Fruit fly (Drosophila melanogaster) Kc167 (cell line): ENCODE results near the gene CG7215.

Experiments used
- Myc ChIP-seq: fragments of >200 bp; optimal IDR thresholded peaks from 2 replicates; lab custom pipeline; 2017; ENCODE audit warnings: missing external identifiers
- Sin3A ChIP-seq: fragments of >200 bp; optimal IDR thresholded peaks from 2 replicates; lab custom pipeline; 2018; ENCODE audit warnings: missing external identifiers
- h ChIP-seq: fragments of >200 bp; optimal IDR thresholded peaks from 3 replicates; lab custom pipeline; 2018; ENCODE audit warnings: missing external identifiers
- insv ChIP-seq: fragments of >200 bp; optimal IDR thresholded peaks from 3 replicates; lab custom pipeline; 2018; ENCODE audit warnings: missing external identifiers
- psq ChIP-seq: fragments of >200 bp; optimal IDR thresholded peaks from 2 replicates; lab custom pipeline; 2017; ENCODE audit warnings: missing external identifiers
- ttk ChIP-seq: sonication (Bioruptor generic); optimal IDR thresholded peaks from 2 replicates; lab custom pipeline; 2017; ENCODE audit warnings: missing external identifiers

Gene CG7215

dm6 chr3R:18167173-18167415 is at the start of gene CG7215, which contains the start of gene Prx5:
CG7215 (minus strand) TSS chr3R:18167273.
Prx5 (minus strand) TSS chr3R:18167273.
- TF ChIP-seq Sin3A (lab: Kevin White, UChicago): no peak
- no peak for TF ChIP-seq Myc (lab: Kevin White, UChicago)
- TF ChIP-seq ttk (lab: Kevin White, UChicago): no peak
- no peak for TF ChIP-seq insv (lab: Kevin White, UChicago)
- TF ChIP-seq h (lab: Kevin White, UChicago): no peak
- no peak for TF ChIP-seq psq (lab: Kevin White, UChicago)

- no peak for TF ChIP-seq psq (lab: Kevin White, UChicago)
- TF ChIP-seq Myc (lab: Kevin White, UChicago): no peak
- TF ChIP-seq insv (lab: Kevin White, UChicago): no peak
- no peak for TF ChIP-seq h (lab: Kevin White, UChicago)
- no peak for TF ChIP-seq ttk (lab: Kevin White, UChicago)
- TF ChIP-seq Sin3A (lab: Kevin White, UChicago): no peak
These were observed 48.8 kb upstream of the CG7215 start, which contains the start of gene CG14314 for dm6 chr3R:18215900-18216299. CG14314 (plus strand) TSS chr3R:18216142.

dm6 chr3R:18215300-18215699 is 48.2 kb upstream of the CG7215 start:
- TF ChIP-seq ttk (lab: Kevin White, UChicago) (no peak), h (lab: Kevin White, UChicago) (no peak), psq (lab: Kevin White, UChicago) (no peak), Myc (lab: Kevin White, UChicago) (no peak)

- no peak for TF ChIP-seq Myc (lab: Kevin White, UChicago)
- no peak for TF ChIP-seq insv (lab: Kevin White, UChicago)
- TF ChIP-seq h (lab: Kevin White, UChicago): no peak
- TF ChIP-seq psq (lab: Kevin White, UChicago): no peak
- no peak for TF ChIP-seq ttk (lab: Kevin White, UChicago)
- TF ChIP-seq Sin3A (lab: Kevin White, UChicago): no peak
These were observed 41.4 kb upstream of the CG7215 start, which contains the start of gene CG44158 for dm6 chr3R:18208479-18208878. CG44158 (plus strand) TSS chr3R:18208779.

- TF ChIP-seq insv (lab: Kevin White, UChicago): no peak
- TF ChIP-seq Myc (lab: Kevin White, UChicago): no peak
- TF ChIP-seq psq (lab: Kevin White, UChicago): no peak
- no peak for TF ChIP-seq ttk (lab: Kevin White, UChicago)
- no peak for TF ChIP-seq h (lab: Kevin White, UChicago)
- no peak for TF ChIP-seq Sin3A (lab: Kevin White, UChicago)
These were observed 32.8 kb upstream of the CG7215 start for dm6 chr3R:18199885-18200249.

- TF ChIP-seq Sin3A (lab: Kevin White, UChicago) (no peak), insv (lab: Kevin White, UChicago) (no peak), h (lab: Kevin White, UChicago) (no peak), Myc (lab: Kevin White, UChicago) (no peak), psq (lab: Kevin White, UChicago) (no peak), ttk (lab: Kevin White, UChicago) (no peak)
These were observed 32.3 kb upstream of the CG7215 start, which contains the start of the genes Ssdp and CG7985 for dm6 chr3R:18199177-18199884. Ssdp (minus strand) TSS chr3R:18199595. CG7985 (plus strand) TSS chr3R:18199857.

dm6 chr3R:18198518-18199118 is 31.5 kb upstream of the CG7215 start:
- TF ChIP-seq Myc (lab: Kevin White, UChicago) (no peak), Sin3A (lab: Kevin White, UChicago) (no peak), h (lab: Kevin White, UChicago) (no peak), ttk (lab: Kevin White, UChicago) (no peak), insv (lab: Kevin White, UChicago) (no peak), psq (lab: Kevin White, UChicago) (no peak)

- TF ChIP-seq Sin3A (lab: Kevin White, UChicago) (no peak), insv (lab: Kevin White, UChicago) (no peak), psq (lab: Kevin White, UChicago) (no peak)
These were observed 30.7 kb upstream of the CG7215 start for dm6 chr3R:18197802-18198148.

- TF ChIP-seq ttk (lab: Kevin White, UChicago): no peak
- TF ChIP-seq h (lab: Kevin White, UChicago): no peak
- no peak for TF ChIP-seq insv (lab: Kevin White, UChicago)
- no peak for TF ChIP-seq Myc (lab: Kevin White, UChicago)
- no peak for TF ChIP-seq psq (lab: Kevin White, UChicago)
- no peak for TF ChIP-seq Sin3A (lab: Kevin White, UChicago)
These were observed 30.1 kb upstream of the CG7215 start for dm6 chr3R:18196991-18197801.

dm6 chr3R:18196622-18196990 is 29.5 kb upstream of the CG7215 start:
- no peak for TF ChIP-seq ttk (lab: Kevin White, UChicago)
- TF ChIP-seq Myc (lab: Kevin White, UChicago): no peak
- no peak for TF ChIP-seq psq (lab: Kevin White, UChicago)
- no peak for TF ChIP-seq Sin3A (lab: Kevin White, UChicago)
- no peak for TF ChIP-seq insv (lab: Kevin White, UChicago)

dm6 chr3R:18195295-18195694 is 28.2 kb upstream of the CG7215 start:
- TF ChIP-seq psq (lab: Kevin White, UChicago): no peak
- no peak for TF ChIP-seq h (lab: Kevin White, UChicago)
- no peak for TF ChIP-seq Sin3A (lab: Kevin White, UChicago)
- no peak for TF ChIP-seq ttk (lab: Kevin White, UChicago)
- no peak for TF ChIP-seq insv (lab: Kevin White, UChicago)
- no peak for TF ChIP-seq Myc (lab: Kevin White, UChicago)
